Worm (Caenorhabditis elegans) whole organism, young adult: ENCODE results near the gene K10D11.2.

Source experiments
- B0336.3 ChIP-seq: fragments of 200-800 bp; sonication (Bioruptor generic); IDR thresholded peaks from 2 replicates; pipeline ENCODE4 v1.3.6; 2022; ENCODE audit warnings: missing genetic modification characterization, missing compliant biosample characterization
- F10E7.11 ChIP-seq: sonication (generic microtip); optimal IDR thresholded peaks from 2 replicates; lab custom pipeline; 2017; ENCODE audit warnings: mild to moderate bottlenecking, missing genetic modification characterization, moderate library complexity, missing compliant biosample characterization
- F23B12.7 ChIP-seq: sonication (generic microtip); optimal IDR thresholded peaks from 2 replicates; lab custom pipeline; 2017; ENCODE audit warnings: missing genetic modification characterization, mild to moderate bottlenecking, missing compliant biosample characterization, antibody characterized with exemption, moderate library complexity; ENCODE audit not compliant: insufficient read depth
- ceh-58 ChIP-seq: fragments of 200-800 bp; sonication (Bioruptor generic); IDR thresholded peaks from 2 replicates; pipeline ENCODE4 v1.3.6; 2022; ENCODE audit warnings: missing genetic modification characterization, missing compliant biosample characterization
- dpl-1 ChIP-seq: fragments of 150-350 bp; optimal IDR thresholded peaks from 2 replicates; lab custom pipeline; 2014; ENCODE audit warnings: missing biosample characterization, missing genetic modification reagents, missing genetic modification characterization
- let-526 ChIP-seq: fragments of 200-800 bp; sonication (Bioruptor generic); IDR thresholded peaks from 2 replicates; pipeline ENCODE4 v1.3.6; 2022; ENCODE audit warnings: missing genetic modification reagents, missing genetic modification characterization, missing compliant biosample characterization
- nhr-120 ChIP-seq: fragments of 200-800 bp; sonication (Bioruptor generic); IDR thresholded peaks from 2 replicates; pipeline ENCODE4 v1.3.6; 2022; ENCODE audit warnings: missing genetic modification characterization, missing compliant biosample characterization
- sea-2 ChIP-seq: fragments of 200-800 bp; sonication (Bioruptor generic); IDR thresholded peaks from 2 replicates; pipeline ENCODE4 v1.3.6; 2022; ENCODE audit warnings: missing genetic modification characterization, missing compliant biosample characterization
- sptf-2 ChIP-seq: fragments of 200-800 bp; sonication (Bioruptor generic); optimal IDR thresholded peaks from 2 replicates; lab custom pipeline; 2018; ENCODE audit warnings: mild to moderate bottlenecking, missing genetic modification characterization, missing compliant biosample characterization

DNA sequence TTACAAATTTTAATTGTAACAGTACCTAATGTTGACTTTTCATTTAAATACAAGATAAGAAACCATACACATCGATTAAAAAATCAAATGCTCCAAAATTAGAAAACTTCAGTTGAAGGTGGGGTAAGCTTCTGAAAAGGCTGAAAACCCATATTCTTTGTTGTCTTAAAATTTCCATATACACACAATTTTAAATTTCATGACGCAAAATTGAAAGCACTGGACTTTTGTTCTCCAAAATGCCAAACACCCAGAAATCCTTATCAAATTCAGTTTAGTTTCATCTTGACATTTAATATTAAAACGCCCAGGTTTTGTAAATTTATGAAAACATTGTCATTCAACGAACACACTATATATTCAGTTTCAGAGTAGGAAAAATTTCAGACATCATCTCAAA lies 18.6 kb upstream of the K10D11.2 start, which contains the start of gene F55G11.7:
- no peak for TF ChIP-seq sea-2 (GFP tag; lab: Robert Waterston, UW)
- no peak for TF ChIP-seq F10E7.11 (tag; lab: Kevin White, UChicago)
- TF ChIP-seq nhr-120 (GFP tag; lab: Robert Waterston, UW): no peak
- no peak for TF ChIP-seq ceh-58 (GFP tag; lab: Robert Waterston, UW)
- no peak for TF ChIP-seq F23B12.7 (tag; lab: Kevin White, UChicago)
- TF ChIP-seq dpl-1 (GFP tag; lab: Kevin White, UChicago): no peak
- TF ChIP-seq sptf-2: no peak
- no peak for TF ChIP-seq B0336.3 (GFP tag; lab: Robert Waterston, UW)
- no peak for TF ChIP-seq let-526 (GFP tag; lab: Robert Waterston, UW)
